1 fruit fly cellular context compared by ENCODE assay signal in genomic region chr3L:3164951-3165350, dm6.
TF ChIP-seq lines count a peak whose summit lies in the region.

Gene CG32280, plus strand, starts transcription at chr3L:3165181.

TF ChIP-seq in whole organism, embryonic, 481 proteins besides CTCF, POLR2A, EP300 and RAD21 (continued from another document and continues in another):
- TF ChIP-seq CG18476 (GFP tag; optimal IDR thresholded peaks at IDR 0.05; lab: Kevin White, UChicago) (no peak), CG7963 (GFP tag; IDR thresholded peaks at IDR 0.05; lab: Robert Waterston, UW; ENCODE audit: partially characterized antibody) (peak; percentile 66; the same call in 2 of the 3 replicates), CG1233 (GFP tag; optimal IDR thresholded peaks at IDR 0.05; lab: Kevin White, UChicago) (no peak), Eip74EF (GFP tag; optimal IDR thresholded peaks at IDR 0.05; lab: Kevin White, UChicago) (no peak), pb (GFP tag; optimal IDR thresholded peaks at IDR 0.05; lab: Kevin White, UChicago) (peak; percentile 7), hbn (GFP tag; IDR thresholded peaks at IDR 0.05; lab: Robert Waterston, UW; ENCODE audit: partially characterized antibody) (peak; percentile 91), Sox100B (GFP tag; optimal IDR thresholded peaks at IDR 0.05; lab: Kevin White, UChicago) (no peak), Gsc (GFP tag; IDR thresholded peaks at IDR 0.05; lab: Robert Waterston, UW) (no peak), CG10959 (GFP tag; IDR thresholded peaks at IDR 0.05; lab: Robert Waterston, UW) (no peak), pzg (GFP tag; optimal IDR thresholded peaks at IDR 0.05; lab: Kevin White, UChicago) (peak; percentile 91), Rx (GFP tag; IDR thresholded peaks at IDR 0.05; lab: Robert Waterston, UW) (no peak), CG12104 (GFP tag; optimal IDR thresholded peaks at IDR 0.05; lab: Kevin White, UChicago) (no peak), CG2120 (GFP tag; optimal IDR thresholded peaks at IDR 0.05; lab: Kevin White, UChicago) (peak; percentile 51), stc (GFP tag; IDR thresholded peaks at IDR 0.05; lab: Robert Waterston, UW) (no peak), Ada2b (GFP tag; IDR thresholded peaks at IDR 0.05; lab: Robert Waterston, UW) (no peak), CG2678 (tag; optimal IDR thresholded peaks at IDR 0.05; lab: Kevin White, UChicago) (no peak), CG2129 (GFP tag; IDR thresholded peaks at IDR 0.05; lab: Robert Waterston, UW; ENCODE audit: partially characterized antibody) (peak; percentile 76), NFAT (GFP tag; IDR thresholded peaks at IDR 0.05; lab: Robert Waterston, UW) (peak; percentile 40; the same call in 1 of the 2 replicates), Xrp1 (GFP tag; IDR thresholded peaks at IDR 0.05; lab: Robert Waterston, UW) (0 out of 2 replicates have a peak, but pooled peaks have one; percentile 5), sens-2 (GFP tag; IDR thresholded peaks at IDR 0.05; lab: Robert Waterston, UW) (no peak), GATAe (GFP tag; conservative IDR thresholded peaks at IDR 0.05; lab: Robert Waterston, UW) (no peak), HLH3B (GFP tag; IDR thresholded peaks at IDR 0.05; lab: Robert Waterston, UW) (no peak), Mrtf (GFP tag; IDR thresholded peaks at IDR 0.05; lab: Robert Waterston, UW) (no peak), Hr39 (optimal IDR thresholded peaks at IDR 0.05; lab: Kevin White, UChicago) (no peak), CG12942 (GFP tag; optimal IDR thresholded peaks at IDR 0.05; lab: Kevin White, UChicago) (no peak), CG6689 (GFP tag; IDR thresholded peaks at IDR 0.05; lab: Robert Waterston, UW) (no peak), CG31388 (GFP tag; optimal IDR thresholded peaks at IDR 0.05; lab: Kevin White, UChicago) (no peak), CG9817 (tag; optimal IDR thresholded peaks at IDR 0.05; lab: Kevin White, UChicago) (no peak), org-1 (GFP tag; optimal IDR thresholded peaks at IDR 0.05; lab: Kevin White, UChicago) (no peak), HmgD (GFP tag; optimal IDR thresholded peaks at IDR 0.05; lab: Kevin White, UChicago) (peak; percentile 68), CG32767 (GFP tag; IDR thresholded peaks at IDR 0.05; lab: Robert Waterston, UW) (no peak), B-H2 (GFP tag; optimal IDR thresholded peaks at IDR 0.05; lab: Kevin White, UChicago) (peak; percentile 20), CG9797 (GFP tag; optimal IDR thresholded peaks at IDR 0.05; lab: Kevin White, UChicago) (peak; percentile 77), p53 (GFP tag; optimal IDR thresholded peaks at IDR 0.05; lab: Kevin White, UChicago) (no peak), Doc2 (GFP tag; IDR thresholded peaks at IDR 0.05; lab: Robert Waterston, UW) (no peak), stwl (tag; optimal IDR thresholded peaks at IDR 0.05; lab: Kevin White, UChicago) (peak; percentile 65), CG10366 (GFP tag; IDR thresholded peaks at IDR 0.05; lab: Robert Waterston, UW) (no peak), Camta (GFP tag; optimal IDR thresholded peaks at IDR 0.05; lab: Kevin White, UChicago) (no peak), crp (GFP tag; optimal IDR thresholded peaks at IDR 0.05; lab: Kevin White, UChicago) (no peak), CG9215 (GFP tag; IDR thresholded peaks at IDR 0.05; lab: Robert Waterston, UW) (no peak), tap (tag; optimal IDR thresholded peaks at IDR 0.05; lab: Kevin White, UChicago) (no peak), BtbVII (GFP tag; optimal IDR thresholded peaks at IDR 0.05; lab: Kevin White, UChicago) (no peak), CG10543 (GFP tag; optimal IDR thresholded peaks at IDR 0.05; lab: Kevin White, UChicago) (peak; percentile 10), Drgx (GFP tag; IDR thresholded peaks at IDR 0.05; lab: Robert Waterston, UW) (no peak), CG7839 (tag; optimal IDR thresholded peaks at IDR 0.05; lab: Kevin White, UChicago) (no peak), Chrac-16 (GFP tag; optimal IDR thresholded peaks at IDR 0.05; lab: Kevin White, UChicago) (no peak), sqz (GFP tag; optimal IDR thresholded peaks at IDR 0.05; lab: Kevin White, UChicago) (no peak), Max (GFP tag; optimal IDR thresholded peaks at IDR 0.05; lab: Kevin White, UChicago) (peak; percentile 33), CG10565 (GFP tag; optimal IDR thresholded peaks at IDR 0.05; lab: Kevin White, UChicago) (no peak), Jarid2 (GFP tag; optimal IDR thresholded peaks at IDR 0.05; lab: Kevin White, UChicago) (no peak), CG17802 (tag; optimal IDR thresholded peaks at IDR 0.05; lab: Kevin White, UChicago) (no peak), dm (GFP tag; optimal IDR thresholded peaks at IDR 0.05; lab: Kevin White, UChicago) (peak; percentile 26), CG15601 (tag; optimal IDR thresholded peaks at IDR 0.05; lab: Kevin White, UChicago) (no peak), HHEX (GFP tag; optimal IDR thresholded peaks at IDR 0.05; lab: Kevin White, UChicago) (peak; percentile 47), zfh1 (GFP tag; IDR thresholded peaks at IDR 0.05; lab: Robert Waterston, UW) (0 out of 3 replicates have a peak, but pooled peaks have one; percentile 51), CG3407 (GFP tag; optimal IDR thresholded peaks at IDR 0.05; lab: Kevin White, UChicago) (no peak), tgo (GFP tag; IDR thresholded peaks at IDR 0.05; lab: Robert Waterston, UW) (no peak), CG11504 (tag; optimal IDR thresholded peaks at IDR 0.05; lab: Kevin White, UChicago) (no peak), B-H1 (GFP tag; IDR thresholded peaks at IDR 0.05; lab: Robert Waterston, UW) (no peak), Elba2 (GFP tag; optimal IDR thresholded peaks at IDR 0.05; lab: Kevin White, UChicago) (no peak), her (GFP tag; optimal IDR thresholded peaks at IDR 0.05; lab: Kevin White, UChicago) (peak; percentile 37), salm (tag; optimal IDR thresholded peaks at IDR 0.05; lab: Kevin White, UChicago) (no peak), CG18262 (tag; optimal IDR thresholded peaks at IDR 0.05; lab: Kevin White, UChicago) (no peak), CG7271 (tag; optimal IDR thresholded peaks at IDR 0.05; lab: Kevin White, UChicago) (peak; percentile 68), luna (GFP tag; optimal IDR thresholded peaks at IDR 0.05; lab: Kevin White, UChicago) (no peak), CG15011 (GFP tag; optimal IDR thresholded peaks at IDR 0.05; lab: Kevin White, UChicago) (no peak), lmd (GFP tag; IDR thresholded peaks at IDR 0.05; lab: Robert Waterston, UW) (peak; percentile 17; the same call in 1 of the 2 replicates), CG43689 (GFP tag; IDR thresholded peaks at IDR 0.05; lab: Robert Waterston, UW) (no peak), ab (GFP tag; optimal IDR thresholded peaks at IDR 0.05; lab: Kevin White, UChicago) (no peak), YL-1 (GFP tag; optimal IDR thresholded peaks at IDR 0.05; lab: Kevin White, UChicago) (peak; percentile 24), Atf-2 (GFP tag; optimal IDR thresholded peaks at IDR 0.05; lab: Kevin White, UChicago) (no peak), CkIIα-i1 (GFP tag; IDR thresholded peaks at IDR 0.05; lab: Robert Waterston, UW) (no peak), CG14860 (GFP tag; IDR thresholded peaks at IDR 0.05; lab: Robert Waterston, UW; ENCODE audit: partially characterized antibody) (peak; percentile 82), CG11723 (GFP tag; optimal IDR thresholded peaks at IDR 0.05; lab: Kevin White, UChicago) (no peak), Dref (GFP tag; IDR thresholded peaks at IDR 0.05; lab: Robert Waterston, UW) (peak; percentile 96), Dp (GFP tag; optimal IDR thresholded peaks at IDR 0.05; lab: Kevin White, UChicago) (peak; percentile 28), gro (GFP tag; optimal IDR thresholded peaks at IDR 0.05; lab: Kevin White, UChicago) (peak; percentile 61), ttk (GFP tag; IDR thresholded peaks at IDR 0.05; lab: Robert Waterston, UW) (0 out of 2 replicates have a peak, but pooled peaks have one; percentile 7), CG4328 (GFP tag; optimal IDR thresholded peaks at IDR 0.05; lab: Kevin White, UChicago) (no peak), Lpt (GFP tag; optimal IDR thresholded peaks at IDR 0.05; lab: Kevin White, UChicago) (no peak), lilli (GFP tag; optimal IDR thresholded peaks at IDR 0.05; lab: Kevin White, UChicago) (peak; percentile 48), Six4 (GFP tag; optimal IDR thresholded peaks at IDR 0.05; lab: Kevin White, UChicago) (no peak), ftz-f1 (GFP tag; optimal IDR thresholded peaks at IDR 0.05; lab: Kevin White, UChicago) (no peak), CG16779 (GFP tag; IDR thresholded peaks at IDR 0.05; lab: Robert Waterston, UW) (no peak), E2f2 (GFP tag; IDR thresholded peaks at IDR 0.05; lab: Robert Waterston, UW) (peak; percentile 45; the same call in 1 of the 2 replicates), Asciz (GFP tag; optimal IDR thresholded peaks at IDR 0.05; lab: Kevin White, UChicago) (no peak), gt (GFP tag; IDR thresholded peaks at IDR 0.05; lab: Robert Waterston, UW) (no peak), fd96Cb (tag; optimal IDR thresholded peaks at IDR 0.05; lab: Kevin White, UChicago) (no peak), CG17186 (GFP tag; optimal IDR thresholded peaks at IDR 0.05; lab: Kevin White, UChicago) (peak; percentile 4), CG13624 (GFP tag; optimal IDR thresholded peaks at IDR 0.05; lab: Kevin White, UChicago) (peak; percentile 24), jing (GFP tag; optimal IDR thresholded peaks at IDR 0.05; lab: Kevin White, UChicago) (no peak), tll (GFP tag; optimal IDR thresholded peaks at IDR 0.05; lab: Kevin White, UChicago) (no peak), Nf-YC (tag; optimal IDR thresholded peaks at IDR 0.05; lab: Kevin White, UChicago) (peak; percentile 20), D19A (tag; optimal IDR thresholded peaks at IDR 0.05; lab: Kevin White, UChicago) (peak; percentile 17), ato (GFP tag; IDR thresholded peaks at IDR 0.05; lab: Robert Waterston, UW; ENCODE audit: partially characterized antibody) (peak; percentile 85), CG11093 (GFP tag; IDR thresholded peaks at IDR 0.05; lab: Robert Waterston, UW) (no peak), MESR4 (GFP tag; optimal IDR thresholded peaks at IDR 0.05; lab: Kevin White, UChicago) (peak; percentile 84), CG1529 (GFP tag; optimal IDR thresholded peaks at IDR 0.05; lab: Kevin White, UChicago) (no peak), BEAF-32 (GFP tag; optimal IDR thresholded peaks at IDR 0.05; lab: Kevin White, UChicago) (peak; percentile 85), otp (GFP tag; IDR thresholded peaks at IDR 0.05; lab: Robert Waterston, UW) (no peak), CG12155 (GFP tag; optimal IDR thresholded peaks at IDR 0.05; lab: Kevin White, UChicago) (peak; percentile 46), CG15479 (GFP tag; optimal IDR thresholded peaks at IDR 0.05; lab: Kevin White, UChicago) (no peak), CG9437 (GFP tag; optimal IDR thresholded peaks at IDR 0.05; lab: Kevin White, UChicago) (no peak), Scr (GFP tag; IDR thresholded peaks at IDR 0.05; lab: Robert Waterston, UW; ENCODE audit: partially characterized antibody) (peak; percentile 84), pfk (GFP tag; optimal IDR thresholded peaks at IDR 0.05; lab: Kevin White, UChicago) (peak; percentile 69), tio (GFP tag; optimal IDR thresholded peaks at IDR 0.05; lab: Kevin White, UChicago) (no peak), CG7786 (GFP tag; optimal IDR thresholded peaks at IDR 0.05; lab: Kevin White, UChicago) (no peak), H15 (GFP tag; IDR thresholded peaks at IDR 0.05; lab: Robert Waterston, UW) (no peak), Dip3 (GFP tag; optimal IDR thresholded peaks at IDR 0.05; lab: Kevin White, UChicago) (no peak), ssp (GFP tag; IDR thresholded peaks at IDR 0.05; lab: Robert Waterston, UW) (no peak), PHDP (tag; optimal IDR thresholded peaks at IDR 0.05; lab: Kevin White, UChicago) (peak; percentile 4), MBD-R2 (GFP tag; IDR thresholded peaks at IDR 0.05; lab: Robert Waterston, UW) (peak; percentile 82), NK7.1 (GFP tag; optimal IDR thresholded peaks at IDR 0.05; lab: Kevin White, UChicago) (no peak), en (GFP tag; optimal IDR thresholded peaks at IDR 0.05; lab: Kevin White, UChicago) (no peak), row (GFP tag; IDR thresholded peaks at IDR 0.05; lab: Robert Waterston, UW) (peak; percentile 62), CG18599 (GFP tag; optimal IDR thresholded peaks at IDR 0.05; lab: Kevin White, UChicago) (no peak), CG11456 (GFP tag; IDR thresholded peaks at IDR 0.05; lab: Robert Waterston, UW) (no peak), eyg (GFP tag; optimal IDR thresholded peaks at IDR 0.05; lab: Kevin White, UChicago) (no peak), Awh (GFP tag; IDR thresholded peaks at IDR 0.05; lab: Robert Waterston, UW) (no peak), CG12299 (tag; optimal IDR thresholded peaks at IDR 0.05; lab: Kevin White, UChicago) (no peak), ham (GFP tag; IDR thresholded peaks at IDR 0.05; lab: Robert Waterston, UW) (no peak), pum (GFP tag; optimal IDR thresholded peaks at IDR 0.05; lab: Kevin White, UChicago) (peak; percentile 6), CG16815 (GFP tag; optimal IDR thresholded peaks at IDR 0.05; lab: Kevin White, UChicago) (no peak), ro (GFP tag; IDR thresholded peaks at IDR 0.05; lab: Robert Waterston, UW) (no peak), Abd-B (GFP tag; optimal IDR thresholded peaks at IDR 0.05; lab: Kevin White, UChicago) (no peak), gcm (GFP tag; optimal IDR thresholded peaks at IDR 0.05; lab: Kevin White, UChicago) (no peak), ash1 (GFP tag; optimal IDR thresholded peaks at IDR 0.05; lab: Kevin White, UChicago) (no peak), MTF-1 (GFP tag; optimal IDR thresholded peaks at IDR 0.05; lab: Kevin White, UChicago; ENCODE audit: borderline replicate concordance) (no peak), Blimp-1 (GFP tag; optimal IDR thresholded peaks at IDR 0.05; lab: Kevin White, UChicago) (no peak), Nf-YA (GFP tag; IDR thresholded peaks at IDR 0.05; lab: Robert Waterston, UW) (no peak), so (GFP tag; IDR thresholded peaks at IDR 0.05; lab: Robert Waterston, UW) (0 out of 3 replicates have a peak, but pooled peaks have one; percentile 32), sd (tag; optimal IDR thresholded peaks at IDR 0.05; lab: Kevin White, UChicago) (peak; percentile 82), br (optimal IDR thresholded peaks at IDR 0.05; lab: Kevin White, UChicago) (no peak), Aef1 (GFP tag; IDR thresholded peaks at IDR 0.05; lab: Robert Waterston, UW) (no peak), CG1647 (GFP tag; optimal IDR thresholded peaks at IDR 0.05; lab: Kevin White, UChicago) (no peak), CG10321 (GFP tag; IDR thresholded peaks at IDR 0.05; lab: Robert Waterston, UW) (no peak), esg (GFP tag; conservative IDR thresholded peaks at IDR 0.05; lab: Robert Waterston, UW) (no peak)
